Worm (Caenorhabditis elegans) whole organism, L1 larva: ENCODE results near the gene lgc-1.

ENCODE experiments used
- C16A3.4 ChIP-seq: fragments of 150-350 bp; optimal IDR thresholded peaks from 2 replicates; lab custom pipeline; 2014; ENCODE audit warnings: missing biosample characterization, missing genetic modification characterization
- Y116A8C.19 ChIP-seq: sonication (generic microtip); optimal IDR thresholded peaks from 2 replicates; lab custom pipeline; 2016; ENCODE audit warnings: missing compliant biosample characterization, missing genetic modification characterization, borderline replicate concordance
- aha-1 ChIP-seq: fragments of 150-350 bp; optimal IDR thresholded peaks from 2 replicates; lab custom pipeline; 2014; ENCODE audit warnings: missing biosample characterization, missing genetic modification characterization
- jun-1 ChIP-seq: fragments of 150-350 bp; optimal IDR thresholded peaks from 2 replicates; lab custom pipeline; 2014; ENCODE audit warnings: missing biosample characterization, missing genetic modification reagents, missing genetic modification characterization
- lin-35 ChIP-seq, 2 experiments: fragments of 150-350 bp; optimal IDR thresholded peaks; 2 replicates each; lab custom pipeline; 2014; ENCODE audit warnings: missing biosample characterization in 2 of 2, missing genetic modification characterization in 2 of 2, missing genetic modification reagents in 2 of 2
- nhr-11 ChIP-seq: fragments of 150-350 bp; optimal IDR thresholded peaks from 2 replicates; lab custom pipeline; 2014; ENCODE audit warnings: missing biosample characterization, missing genetic modification characterization
- nhr-28 ChIP-seq: fragments of 150-350 bp; optimal IDR thresholded peaks from 2 replicates; lab custom pipeline; 2014; ENCODE audit warnings: missing biosample characterization, missing genetic modification characterization
- rnt-1 ChIP-seq: sonication (generic microtip); optimal IDR thresholded peaks from 2 replicates; lab custom pipeline; 2016; ENCODE audit warnings: mild to moderate bottlenecking, missing genetic modification characterization, moderate library complexity, missing compliant biosample characterization
- unc-130 ChIP-seq: fragments of 150-350 bp; optimal IDR thresholded peaks from 2 replicates; lab custom pipeline; 2017; ENCODE audit warnings: missing biosample characterization, missing genetic modification characterization, inconsistent platforms
- unc-62 ChIP-seq: fragments of 150-350 bp; optimal IDR thresholded peaks from 2 replicates; lab custom pipeline; 2014; ENCODE audit warnings: missing biosample characterization, missing genetic modification reagents, missing genetic modification characterization

DNA sequence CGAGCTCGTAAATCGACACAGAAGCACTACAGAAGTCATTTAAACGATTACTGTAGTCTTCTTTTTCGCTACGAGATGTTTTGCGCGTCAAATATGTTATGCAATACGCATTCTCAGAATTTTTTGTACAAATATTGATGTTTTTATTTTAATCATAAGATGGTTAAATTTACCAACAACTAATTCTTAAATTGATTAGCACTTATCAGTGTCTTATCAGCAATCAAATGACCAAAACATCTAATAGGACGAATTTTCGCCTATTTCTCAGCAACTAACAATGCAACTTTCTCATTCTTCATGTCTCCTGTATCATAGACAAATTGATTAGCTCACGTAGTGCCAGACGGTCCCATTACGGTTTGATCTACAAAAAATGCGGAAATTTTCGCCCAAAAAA is 51.1 kb downstream of the lgc-1 start:
- no peak for TF ChIP-seq unc-130
- no peak for TF ChIP-seq nhr-28 (tag; lab: Kevin White, UChicago)
- TF ChIP-seq unc-62 (GFP tag; lab: Kevin White, UChicago) = no peak
- TF ChIP-seq lin-35 (GFP tag; optimal IDR thresholded peaks at IDR 0.05; lab: Kevin White, UChicago) = no peak
- TF ChIP-seq C16A3.4 (tag; lab: Kevin White, UChicago) = no peak
- TF ChIP-seq nhr-11 = no peak
- no peak for TF ChIP-seq rnt-1
- no peak for TF ChIP-seq Y116A8C.19 (tag; lab: Kevin White, UChicago)
- no peak for TF ChIP-seq jun-1 (tag; lab: Kevin White, UChicago)
- TF ChIP-seq aha-1 (tag; lab: Kevin White, UChicago) = no peak
